Worm (Caenorhabditis elegans): ENCODE results near the gene irld-66.

The irld-66 gene

ce11 chrII:2985446-2985845 lies 44.8 kb upstream of the irld-66 start:
- TF ChIP-seq unc-120 (tag; optimal IDR thresholded peaks at IDR 0.05; ENCODE audit: poor library complexity, severe bottlenecking) (no peak), cnd-1 (tag; optimal IDR thresholded peaks at IDR 0.05) (no peak), elt-3 (tag; optimal IDR thresholded peaks at IDR 0.05) (no peak), ceh-43 (GFP tag; optimal IDR thresholded peaks at IDR 0.05) (no peak), snpc-4 (tag; optimal IDR thresholded peaks at IDR 0.05) (no peak), nhr-237 (tag; optimal IDR thresholded peaks at IDR 0.05) (no peak), blmp-1 (tag; optimal IDR thresholded peaks at IDR 0.05) (no peak)

DNA sequence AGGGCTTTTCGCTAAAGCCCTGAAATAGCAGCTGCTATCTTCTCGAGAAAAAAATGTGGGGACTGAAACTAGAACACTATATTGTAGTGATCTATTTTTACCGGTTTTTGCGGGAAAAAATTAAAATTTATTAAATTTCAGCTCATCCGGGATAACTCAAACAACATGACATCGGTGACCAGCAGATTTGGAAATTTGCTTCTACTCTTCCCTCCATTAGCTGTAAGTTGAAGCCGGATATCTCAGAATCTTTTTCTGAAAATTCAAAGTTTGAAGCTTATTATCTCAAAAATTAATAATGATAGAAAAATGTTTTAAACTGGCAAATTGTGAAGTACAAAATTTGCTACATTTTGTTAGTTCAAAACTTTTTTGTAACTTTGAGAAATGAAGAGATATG lies 43.7 kb upstream of the irld-66 start:
- TF ChIP-seq ztf-11 (tag; optimal IDR thresholded peaks at IDR 0.05): no peak
- TF ChIP-seq mab-5 (tag; optimal IDR thresholded peaks at IDR 0.05): no peak
- TF ChIP-seq ces-1 (GFP tag; optimal IDR thresholded peaks at IDR 0.05): no peak
- TF ChIP-seq elt-1 (tag; optimal IDR thresholded peaks at IDR 0.05; ENCODE audit: borderline replicate concordance, insufficient read depth): no peak
- TF ChIP-seq sptf-1 (tag; optimal IDR thresholded peaks at IDR 0.05): no peak
- TF ChIP-seq unc-62 (GFP tag; optimal IDR thresholded peaks at IDR 0.05): no peak
- no peak for TF ChIP-seq hlh-1 (tag; optimal IDR thresholded peaks at IDR 0.05)
- no peak for TF ChIP-seq flh-1 (GFP tag; optimal IDR thresholded peaks at IDR 0.05)

DNA sequence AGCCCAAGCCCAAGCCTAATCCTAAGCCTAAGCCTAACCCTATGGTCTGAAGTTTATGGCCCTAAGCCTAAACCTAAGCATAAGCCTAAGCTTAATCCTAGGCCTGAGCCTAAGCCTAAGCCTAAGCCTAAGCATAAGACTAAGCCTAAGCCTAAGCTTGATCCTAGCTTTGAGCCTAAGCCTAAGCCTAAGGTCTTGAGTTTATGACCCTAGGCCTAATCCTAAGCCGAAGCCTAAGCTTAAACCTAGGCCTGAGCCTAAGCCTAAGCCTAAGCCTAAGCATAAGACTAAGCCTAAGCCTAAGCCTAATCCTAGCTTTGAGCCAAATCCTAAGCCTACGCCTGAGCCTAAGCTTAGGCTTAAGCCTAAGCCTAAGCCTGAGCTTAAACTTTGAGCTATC lies 38.4 kb upstream of the irld-66 start:
- TF ChIP-seq ham-2 (GFP tag; optimal IDR thresholded peaks at IDR 0.05): peak; percentile 36
- TF ChIP-seq blmp-1 (tag; optimal IDR thresholded peaks at IDR 0.05): no peak

ce11 chrII:2977652-2978051 lies 37.0 kb upstream of the irld-66 start:
- TF ChIP-seq zip-8 (tag; optimal IDR thresholded peaks at IDR 0.05) (no peak), nhr-2 (tag; optimal IDR thresholded peaks at IDR 0.05) (no peak), cnd-1 (tag; optimal IDR thresholded peaks at IDR 0.05) (no peak), ham-2 (GFP tag; optimal IDR thresholded peaks at IDR 0.05) (no peak), sptf-1 (tag; optimal IDR thresholded peaks at IDR 0.05) (no peak)

- TF ChIP-seq M03D4.4 (tag; optimal IDR thresholded peaks at IDR 0.05) (no peak), sptf-1 (tag; optimal IDR thresholded peaks at IDR 0.05) (peak; percentile 8), lsy-2 (tag; optimal IDR thresholded peaks at IDR 0.05) (no peak)
These were observed 36.0 kb upstream of the irld-66 start, which contains the start of gene nhr-88 for ce11 chrII:2976597-2976996. Gene nhr-88, plus strand, starts transcription at chrII:2976639.

DNA sequence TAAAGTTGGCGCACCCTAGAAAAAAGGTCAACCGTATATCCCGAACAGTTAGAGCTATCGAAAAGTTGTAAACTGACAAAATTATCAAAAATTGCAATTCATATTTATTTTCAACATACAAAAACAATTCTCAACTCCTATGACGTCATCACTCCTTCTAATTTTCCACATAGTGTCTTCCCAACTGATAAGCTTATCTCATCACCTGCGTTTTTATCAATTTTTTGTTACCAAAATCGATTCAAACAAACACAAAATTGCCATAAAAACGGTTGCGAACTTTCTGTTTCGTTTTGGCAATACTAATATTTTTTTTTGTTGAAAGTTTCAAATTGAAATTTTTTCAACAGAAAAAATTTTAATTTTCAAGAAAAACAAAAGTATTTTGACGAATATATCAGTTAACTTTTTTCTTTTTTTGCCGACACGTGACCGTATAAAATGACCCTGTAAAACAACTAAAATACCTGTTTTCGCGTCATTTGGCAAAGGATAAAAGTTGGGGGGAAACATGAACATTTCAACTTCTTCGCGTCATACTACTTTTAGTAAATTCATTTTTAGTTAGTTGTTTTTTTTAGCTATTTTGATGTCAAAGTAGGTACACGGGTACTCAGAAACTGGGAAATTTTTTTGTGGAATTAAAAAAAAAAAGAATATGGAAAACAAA lies 35.0 kb upstream of the irld-66 start:
- TF ChIP-seq unc-39 (tag; optimal IDR thresholded peaks at IDR 0.05): no peak
- TF ChIP-seq zip-8 (tag; optimal IDR thresholded peaks at IDR 0.05): peak; percentile 87

DNA sequence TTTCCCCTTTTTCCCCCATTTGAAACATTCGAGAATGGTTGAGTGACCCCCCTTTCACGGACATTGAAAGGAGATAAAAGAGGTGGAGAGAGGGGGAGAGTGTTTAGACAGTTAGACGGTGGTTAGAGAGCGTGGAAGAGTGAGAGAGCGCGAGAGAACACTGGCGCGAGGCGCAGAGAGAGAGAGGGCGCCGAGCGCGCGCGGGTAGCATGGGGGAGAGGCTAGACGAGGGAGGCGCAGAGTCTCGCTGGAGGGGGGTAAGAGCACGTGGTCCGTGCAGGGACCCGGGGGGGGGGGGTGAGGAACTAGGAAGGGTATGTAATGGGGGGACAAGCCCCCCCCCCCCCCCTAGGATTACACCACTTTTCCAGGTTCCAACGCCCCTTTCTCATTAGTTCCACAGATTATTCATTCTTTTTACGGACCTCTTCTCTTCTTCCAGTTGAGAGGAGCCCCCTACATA lies 33.3 kb upstream of the irld-66 start:
- TF ChIP-seq pha-4 (tag; optimal IDR thresholded peaks at IDR 0.05): peak; percentile 82
- TF ChIP-seq ceh-83 (GFP tag; optimal IDR thresholded peaks at IDR 0.05): no peak
- TF ChIP-seq ceh-43 (GFP tag; optimal IDR thresholded peaks at IDR 0.05): no peak
- peak; percentile 62 for TF ChIP-seq mls-2 (tag; optimal IDR thresholded peaks at IDR 0.05)
- peak; percentile 69 for TF ChIP-seq sptf-1 (tag; optimal IDR thresholded peaks at IDR 0.05)
- peak; percentile 48 for TF ChIP-seq blmp-1 (tag; optimal IDR thresholded peaks at IDR 0.05)
- no peak for TF ChIP-seq lin-13 (tag; optimal IDR thresholded peaks at IDR 0.05)
- no peak for TF ChIP-seq drap-1 (GFP tag; optimal IDR thresholded peaks at IDR 0.05)
- peak; percentile 51 for TF ChIP-seq unc-62 (GFP tag; optimal IDR thresholded peaks at IDR 0.05)
- TF ChIP-seq ztf-11 (tag; optimal IDR thresholded peaks at IDR 0.05): peak; percentile 54
- peak; percentile 15 for TF ChIP-seq flh-1 (GFP tag; optimal IDR thresholded peaks at IDR 0.05)
- peak; percentile 60 for TF ChIP-seq mep-1 (tag; optimal IDR thresholded peaks at IDR 0.05)
- peak; percentile 49 for TF ChIP-seq bed-3 (GFP tag; optimal IDR thresholded peaks at IDR 0.05)
- TF ChIP-seq elt-3 (tag; optimal IDR thresholded peaks at IDR 0.05): peak; percentile 74
- TF ChIP-seq sem-2 (GFP tag; optimal IDR thresholded peaks at IDR 0.05): no peak
- peak; percentile 82 for TF ChIP-seq nhr-237 (tag; optimal IDR thresholded peaks at IDR 0.05)
- no peak for TF ChIP-seq nhr-28 (tag; optimal IDR thresholded peaks at IDR 0.05)
- TF ChIP-seq ces-1 (GFP tag; optimal IDR thresholded peaks at IDR 0.05): peak; percentile 83
- TF ChIP-seq nhr-2 (tag; optimal IDR thresholded peaks at IDR 0.05): no peak
- peak; percentile 56 for TF ChIP-seq M03D4.4 (tag; optimal IDR thresholded peaks at IDR 0.05)
- TF ChIP-seq ceh-39 (tag; optimal IDR thresholded peaks at IDR 0.05): no peak
- TF ChIP-seq unc-120 (tag; optimal IDR thresholded peaks at IDR 0.05; ENCODE audit: poor library complexity, severe bottlenecking): peak; percentile 50
- no peak for TF ChIP-seq zip-8 (tag; optimal IDR thresholded peaks at IDR 0.05)
- TF ChIP-seq nhr-76 (tag; optimal IDR thresholded peaks at IDR 0.05): no peak
- peak; percentile 68 for TF ChIP-seq ham-2 (GFP tag; optimal IDR thresholded peaks at IDR 0.05)
- TF ChIP-seq mab-5 (tag; optimal IDR thresholded peaks at IDR 0.05): no peak
- no peak for TF ChIP-seq elt-1 (tag; optimal IDR thresholded peaks at IDR 0.05; ENCODE audit: borderline replicate concordance, insufficient read depth)
- TF ChIP-seq lsy-2 (tag; optimal IDR thresholded peaks at IDR 0.05): peak; percentile 43
- TF ChIP-seq hlh-1 (tag; optimal IDR thresholded peaks at IDR 0.05): peak; percentile 26
- no peak for TF ChIP-seq nhr-12 (tag; optimal IDR thresholded peaks at IDR 0.05)
